Fruit fly (Drosophila melanogaster): ENCODE data around the gene PolI.

The PolI gene

dm6 chr3R:8248138-8248537, 14.8 kb downstream of the PolI start, which contains the start of gene CG15864:
Gene CG15864, plus strand, starts transcription at chr3R:8248438.
- TF ChIP-seq CG32264 (GFP tag; optimal IDR thresholded peaks at IDR 0.05) (no peak), Rel (GFP tag; optimal IDR thresholded peaks at IDR 0.05) (no peak), Rel (tag; optimal IDR thresholded peaks at IDR 0.05) (no peak), dl (GFP tag; optimal IDR thresholded peaks at IDR 0.05; ENCODE audit: insufficient read depth in 1 of 2, partially characterized antibody in 2 of 2) (no peak), Hr83 (GFP tag; optimal IDR thresholded peaks at IDR 0.05; ENCODE audit: poor library complexity, severe bottlenecking) (no peak), dmrt93B (GFP tag; optimal IDR thresholded peaks at IDR 0.05) (no peak), Hr78 (GFP tag; optimal IDR thresholded peaks at IDR 0.05) (no peak), Vsx2 (GFP tag; optimal IDR thresholded peaks at IDR 0.05; ENCODE audit: partially characterized antibody) (no peak), lola (GFP tag; optimal IDR thresholded peaks at IDR 0.05) (no peak), Jra (GFP tag; optimal IDR thresholded peaks at IDR 0.05) (no peak), usp (GFP tag; optimal IDR thresholded peaks at IDR 0.05) (no peak), fru (GFP tag; optimal IDR thresholded peaks at IDR 0.05) (no peak)

DNA sequence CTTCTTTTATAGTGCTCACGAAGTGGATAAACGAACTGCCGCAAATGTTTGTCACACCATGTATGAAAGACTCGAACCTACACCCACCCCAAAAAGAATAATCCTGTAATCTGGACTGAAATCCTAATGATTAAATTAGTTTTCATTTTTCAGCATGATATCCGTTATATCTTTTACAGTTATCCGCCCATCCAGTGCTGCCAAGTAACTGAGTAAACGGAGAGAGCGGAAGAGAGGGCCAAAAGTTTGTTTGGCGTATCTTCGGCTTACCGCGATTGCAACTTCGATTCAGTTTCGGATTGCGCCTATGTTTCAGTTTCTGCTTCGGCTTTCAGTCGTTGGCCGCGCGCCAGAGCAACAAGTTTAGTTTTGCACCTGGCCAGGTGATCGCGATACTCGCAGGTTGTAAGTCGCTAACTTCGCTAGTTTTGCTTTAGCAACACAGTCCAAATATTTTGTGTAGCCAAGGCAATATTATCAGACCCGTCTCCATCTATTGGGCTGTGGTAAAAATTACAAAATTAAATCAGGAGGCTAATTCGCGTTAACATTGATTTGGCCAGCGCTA, 16.9 kb downstream of the PolI start, which contains the start of gene mtg:
Gene mtg, plus strand, starts transcription at position 332 of the 568 bp plus-strand sequence.
- TF ChIP-seq ey (GFP tag; optimal IDR thresholded peaks at IDR 0.05) (no peak), Rel (GFP tag; optimal IDR thresholded peaks at IDR 0.05) (no peak), Rel (tag; optimal IDR thresholded peaks at IDR 0.05) (no peak), Hr83 (GFP tag; optimal IDR thresholded peaks at IDR 0.05; ENCODE audit: poor library complexity, severe bottlenecking) (no peak), Dfd (GFP tag; optimal IDR thresholded peaks at IDR 0.05) (no peak), sv (GFP tag; optimal IDR thresholded peaks at IDR 0.05) (no peak), Hnf4 (GFP tag; optimal IDR thresholded peaks at IDR 0.05) (no peak), OdsH (GFP tag; optimal IDR thresholded peaks at IDR 0.05) (no peak), usp (GFP tag; optimal IDR thresholded peaks at IDR 0.05) (no peak), HLH106 (tag; optimal IDR thresholded peaks at IDR 0.05) (no peak), rgr (GFP tag; optimal IDR thresholded peaks at IDR 0.05) (no peak), jim (GFP tag; optimal IDR thresholded peaks at IDR 0.05) (no peak), Sp1 (GFP tag; optimal IDR thresholded peaks at IDR 0.05) (no peak), CG9705 (GFP tag; optimal IDR thresholded peaks at IDR 0.05) (no peak)

- TF ChIP-seq Mio (GFP tag; optimal IDR thresholded peaks at IDR 0.05), result no peak
- TF ChIP-seq woc (GFP tag; optimal IDR thresholded peaks at IDR 0.05), result no peak
- no peak for TF ChIP-seq Hr83 (GFP tag; optimal IDR thresholded peaks at IDR 0.05; ENCODE audit: poor library complexity, severe bottlenecking)
- no peak for TF ChIP-seq HLH106 (tag; optimal IDR thresholded peaks at IDR 0.05)
- no peak for TF ChIP-seq tai (GFP tag; optimal IDR thresholded peaks at IDR 0.05)
- TF ChIP-seq Hnf4 (GFP tag; optimal IDR thresholded peaks at IDR 0.05), result no peak
- no peak for TF ChIP-seq psq (GFP tag; optimal IDR thresholded peaks at IDR 0.05)
- no peak for TF ChIP-seq h (GFP tag; optimal IDR thresholded peaks at IDR 0.05)
- TF ChIP-seq N (GFP tag; optimal IDR thresholded peaks at IDR 0.05), result no peak
These were observed 18.2 kb downstream of the PolI start for dm6 chr3R:8251532-8251931.

DNA sequence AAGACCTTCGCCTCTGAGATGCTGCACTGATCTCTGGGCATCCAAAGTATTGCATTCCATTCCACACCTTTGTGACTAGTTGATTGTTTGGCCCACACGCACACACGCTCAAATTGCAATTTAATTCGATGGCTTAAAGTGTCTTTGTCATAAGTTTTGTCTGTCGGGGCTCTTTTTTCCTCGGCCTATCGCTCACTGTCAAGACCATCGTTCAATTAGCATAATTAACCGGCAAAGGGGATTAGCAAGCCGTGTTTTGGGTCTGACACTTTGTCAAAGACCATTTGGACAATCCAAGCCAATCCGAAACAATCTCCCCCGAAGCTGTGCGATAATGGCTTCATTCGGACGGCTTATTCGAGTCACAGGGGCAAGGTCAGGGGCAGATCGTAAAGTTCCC, 21.0 kb downstream of the PolI start:
- TF ChIP-seq Rel (GFP tag; optimal IDR thresholded peaks at IDR 0.05) (no peak), Rel (tag; optimal IDR thresholded peaks at IDR 0.05) (no peak), woc (GFP tag; optimal IDR thresholded peaks at IDR 0.05) (no peak), foxo (GFP tag; optimal IDR thresholded peaks at IDR 0.05) (no peak), rgr (GFP tag; optimal IDR thresholded peaks at IDR 0.05) (no peak), Hnf4 (GFP tag; optimal IDR thresholded peaks at IDR 0.05) (no peak), psq (GFP tag; optimal IDR thresholded peaks at IDR 0.05) (no peak), sv (GFP tag; optimal IDR thresholded peaks at IDR 0.05) (no peak), Hr83 (GFP tag; optimal IDR thresholded peaks at IDR 0.05; ENCODE audit: poor library complexity, severe bottlenecking) (no peak), br (GFP tag; optimal IDR thresholded peaks at IDR 0.05) (no peak), lola (GFP tag; optimal IDR thresholded peaks at IDR 0.05) (no peak), dl (GFP tag; optimal IDR thresholded peaks at IDR 0.05; ENCODE audit: insufficient read depth in 1 of 2, partially characterized antibody in 2 of 2) (no peak), dmrt93B (GFP tag; optimal IDR thresholded peaks at IDR 0.05) (no peak), OdsH (GFP tag; optimal IDR thresholded peaks at IDR 0.05) (no peak), tai (GFP tag; optimal IDR thresholded peaks at IDR 0.05) (no peak), Hr78 (GFP tag; optimal IDR thresholded peaks at IDR 0.05) (no peak)

DNA sequence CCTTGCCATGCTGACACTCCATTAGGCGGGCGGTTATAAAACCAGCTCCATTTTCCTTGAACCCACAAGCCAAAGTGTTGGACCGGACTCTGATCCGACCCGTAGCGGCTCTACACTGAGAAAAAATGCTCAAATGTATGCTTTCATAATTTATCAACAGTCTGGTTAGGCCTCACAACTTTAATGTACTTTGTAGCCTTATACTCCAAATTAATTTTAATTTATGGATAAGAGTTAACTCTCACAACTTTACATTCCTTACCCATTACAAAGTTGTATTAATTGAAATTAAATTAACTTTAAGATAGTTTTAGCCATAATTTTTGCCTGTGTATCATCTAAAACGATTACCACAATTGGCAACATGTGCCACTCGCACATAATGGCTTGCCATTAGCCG, 22.7 kb downstream of the PolI start:
- no peak for TF ChIP-seq tai (GFP tag; optimal IDR thresholded peaks at IDR 0.05)
- TF ChIP-seq h (GFP tag; optimal IDR thresholded peaks at IDR 0.05), result no peak
- TF ChIP-seq Myc (optimal IDR thresholded peaks at IDR 0.05), result no peak
- TF ChIP-seq usp (GFP tag; optimal IDR thresholded peaks at IDR 0.05), result no peak
- no peak for TF ChIP-seq Sp1 (GFP tag; optimal IDR thresholded peaks at IDR 0.05)
- TF ChIP-seq pan (optimal IDR thresholded peaks at IDR 0.05), result no peak
- no peak for TF ChIP-seq foxo (GFP tag; optimal IDR thresholded peaks at IDR 0.05)
- TF ChIP-seq Jra (GFP tag; optimal IDR thresholded peaks at IDR 0.05), result no peak
- no peak for TF ChIP-seq Dfd (GFP tag; optimal IDR thresholded peaks at IDR 0.05)

All from whole organism, wandering third instar larva.